Worm (Caenorhabditis elegans) whole organism, L2 larva: ENCODE data around the gene lgc-20.

ENCODE experiments used
- F13H6.1 ChIP-seq: sonication (generic microtip); optimal IDR thresholded peaks from 2 replicates; lab custom pipeline; 2016; ENCODE audit warnings: missing genetic modification characterization, missing compliant biosample characterization
- R02D3.7 ChIP-seq: fragments of 150-350 bp; optimal IDR thresholded peaks from 2 replicates; lab custom pipeline; 2014; ENCODE audit warnings: missing biosample characterization, missing genetic modification characterization
- Y55F3AM.14 ChIP-seq: fragments of 200-800 bp; sonication (Bioruptor generic); optimal IDR thresholded peaks from 2 replicates; lab custom pipeline; 2018; ENCODE audit warnings: mild to moderate bottlenecking, missing genetic modification characterization, missing compliant biosample characterization
- ZK546.5 ChIP-seq: sonication (generic microtip); optimal IDR thresholded peaks from 2 replicates; lab custom pipeline; 2017; ENCODE audit warnings: missing biosample characterization, missing genetic modification characterization
- ama-1 ChIP-seq: fragments of 150-350 bp; optimal IDR thresholded peaks from 2 replicates; lab custom pipeline; 2018; ENCODE audit warnings: inconsistent platforms
- blmp-1 ChIP-seq: sonication (generic microtip); optimal IDR thresholded peaks from 2 replicates; lab custom pipeline; 2017; ENCODE audit warnings: missing genetic modification characterization, mild to moderate bottlenecking, missing compliant biosample characterization, antibody characterized with exemption, moderate library complexity; ENCODE audit not compliant: insufficient read depth
- ceh-16 ChIP-seq: fragments of 150-350 bp; optimal IDR thresholded peaks from 2 replicates; lab custom pipeline; 2014; ENCODE audit warnings: missing biosample characterization, missing genetic modification characterization
- ceh-82 ChIP-seq: fragments of 150-350 bp; optimal IDR thresholded peaks from 2 replicates; lab custom pipeline; 2014; ENCODE audit warnings: missing biosample characterization, missing genetic modification characterization
- dmd-4 ChIP-seq: sonication (generic microtip); optimal IDR thresholded peaks from 2 replicates; lab custom pipeline; 2017; ENCODE audit warnings: missing biosample characterization, missing genetic modification characterization
- egl-27 ChIP-seq: sonication (generic microtip); optimal IDR thresholded peaks from 3 replicates; lab custom pipeline; 2017; ENCODE audit warnings: missing biosample characterization, missing genetic modification reagents, missing genetic modification characterization
- elt-3 ChIP-seq: sonication (generic microtip); optimal IDR thresholded peaks from 2 replicates; lab custom pipeline; 2017; ENCODE audit warnings: missing biosample characterization, missing genetic modification characterization
- fos-1 ChIP-seq: fragments of 150-350 bp; optimal IDR thresholded peaks from 2 replicates; lab custom pipeline; 2014; ENCODE audit warnings: missing biosample characterization, missing genetic modification characterization
- gmeb-1 ChIP-seq: fragments of 150-350 bp; optimal IDR thresholded peaks from 2 replicates; lab custom pipeline; 2014; ENCODE audit warnings: missing biosample characterization, missing genetic modification characterization
- lin-13 ChIP-seq: fragments of 150-350 bp; optimal IDR thresholded peaks from 2 replicates; lab custom pipeline; 2014; ENCODE audit warnings: missing biosample characterization, missing genetic modification reagents, missing genetic modification characterization
- lin-39 ChIP-seq: fragments of 150-350 bp; optimal IDR thresholded peaks from 2 replicates; lab custom pipeline; 2014; ENCODE audit warnings: missing biosample characterization, missing genetic modification reagents, missing genetic modification characterization
- lsy-2 ChIP-seq, 2 experiments: fragments of 150-350 bp in 1 of 2; sonication (generic microtip) in 1 of 2; optimal IDR thresholded peaks; 2 replicates each; lab custom pipeline; 2014 to 2017; ENCODE audit warnings: missing biosample characterization in 2 of 2, missing genetic modification characterization in 2 of 2
- mab-5 ChIP-seq: fragments of 150-350 bp; optimal IDR thresholded peaks from 2 replicates; lab custom pipeline; 2014; ENCODE audit warnings: missing biosample characterization, missing genetic modification characterization
- mbf-1 ChIP-seq: sonication (generic microtip); optimal IDR thresholded peaks from 2 replicates; lab custom pipeline; 2017; ENCODE audit warnings: missing biosample characterization, missing genetic modification characterization
- mdl-1 ChIP-seq, 2 experiments: fragments of 150-350 bp in 1 of 2; sonication (generic microtip) in 1 of 2; optimal IDR thresholded peaks; 2 replicates each; lab custom pipeline; 2017; ENCODE audit warnings: missing biosample characterization in 2 of 2, missing genetic modification characterization in 2 of 2
- nhr-10 ChIP-seq: sonication (generic microtip); optimal IDR thresholded peaks from 2 replicates; lab custom pipeline; 2017; ENCODE audit warnings: missing biosample characterization, missing genetic modification characterization
- nhr-12 ChIP-seq: fragments of 150-350 bp; optimal IDR thresholded peaks from 2 replicates; lab custom pipeline; 2014; ENCODE audit warnings: missing biosample characterization, missing genetic modification characterization
- nhr-129 ChIP-seq: fragments of 150-350 bp; optimal IDR thresholded peaks from 2 replicates; lab custom pipeline; 2014; ENCODE audit warnings: missing biosample characterization, missing genetic modification characterization
- nhr-21 ChIP-seq: fragments of 150-350 bp; optimal IDR thresholded peaks from 2 replicates; lab custom pipeline; 2014; ENCODE audit warnings: missing biosample characterization, missing genetic modification characterization
- nhr-23 ChIP-seq: fragments of 150-350 bp; optimal IDR thresholded peaks from 2 replicates; lab custom pipeline; 2014; ENCODE audit warnings: missing biosample characterization, missing genetic modification reagents, missing genetic modification characterization
- nhr-237 ChIP-seq: fragments of 150-350 bp; optimal IDR thresholded peaks from 2 replicates; lab custom pipeline; 2014; ENCODE audit warnings: missing biosample characterization, missing genetic modification characterization
- nhr-25 ChIP-seq: fragments of 150-350 bp; sonication (generic microtip); optimal IDR thresholded peaks from 3 replicates; lab custom pipeline; 2014; ENCODE audit warnings: missing biosample characterization, missing genetic modification characterization
- nhr-6 ChIP-seq: fragments of 150-350 bp; optimal IDR thresholded peaks from 2 replicates; lab custom pipeline; 2014; ENCODE audit warnings: missing biosample characterization, missing genetic modification characterization
- nhr-77 ChIP-seq: fragments of 150-350 bp; optimal IDR thresholded peaks from 2 replicates; lab custom pipeline; 2014; ENCODE audit warnings: missing biosample characterization, missing genetic modification characterization
- peb-1 ChIP-seq: fragments of 150-350 bp; optimal IDR thresholded peaks from 2 replicates; lab custom pipeline; 2014; ENCODE audit warnings: missing biosample characterization, missing genetic modification characterization
- sem-4 ChIP-seq: fragments of 150-350 bp; optimal IDR thresholded peaks from 2 replicates; lab custom pipeline; 2014; ENCODE audit warnings: missing biosample characterization, missing genetic modification reagents, missing genetic modification characterization
- skn-1 ChIP-seq: sonication (generic microtip); optimal IDR thresholded peaks from 2 replicates; lab custom pipeline; 2017; ENCODE audit warnings: missing biosample characterization, missing genetic modification characterization
- sma-3 ChIP-seq: sonication (generic microtip); optimal IDR thresholded peaks from 2 replicates; lab custom pipeline; 2016; ENCODE audit warnings: missing genetic modification reagents, missing genetic modification characterization, missing compliant biosample characterization
- sma-9 ChIP-seq, 2 experiments: fragments of 150-350 bp in 1 of 2; sonication (generic microtip) in 1 of 2; optimal IDR thresholded peaks; 2 replicates each; lab custom pipeline; 2014 to 2016; ENCODE audit warnings: missing genetic modification characterization in 2 of 2, mild to moderate bottlenecking in 1 of 2, missing biosample characterization in 1 of 2, missing compliant biosample characterization in 1 of 2, missing genetic modification reagents in 1 of 2, moderate library complexity in 1 of 2
- snpc-4 ChIP-seq: fragments of 150-350 bp; optimal IDR thresholded peaks from 2 replicates; lab custom pipeline; 2014; ENCODE audit warnings: missing biosample characterization, missing genetic modification characterization
- unc-55 ChIP-seq: fragments of 150-350 bp; sonication (generic microtip); optimal IDR thresholded peaks from 3 replicates; lab custom pipeline; 2014; ENCODE audit warnings: missing biosample characterization, missing genetic modification reagents, missing genetic modification characterization
- unc-62 ChIP-seq: fragments of 150-350 bp; optimal IDR thresholded peaks from 2 replicates; lab custom pipeline; 2014; ENCODE audit warnings: missing biosample characterization, missing genetic modification reagents, missing genetic modification characterization
- zag-1 ChIP-seq: fragments of 150-350 bp; optimal IDR thresholded peaks from 2 replicates; lab custom pipeline; 2014; ENCODE audit warnings: missing biosample characterization, missing genetic modification characterization
- ztf-4 ChIP-seq: fragments of 150-350 bp; optimal IDR thresholded peaks from 2 replicates; lab custom pipeline; 2014; ENCODE audit warnings: missing biosample characterization, missing genetic modification characterization

Gene lgc-20

ce11 chrII:11344554-11344953 lies 1.1 kb upstream of the lgc-20 start:
- no peak for TF ChIP-seq nhr-237
- no peak for TF ChIP-seq dmd-4
- no peak for TF ChIP-seq nhr-6
- no peak for TF ChIP-seq nhr-12
- TF ChIP-seq F13H6.1 (tag; lab: Kevin White, UChicago), result no peak
- TF ChIP-seq Y55F3AM.14 (GFP tag; lab: Kevin White, UChicago), result no peak
- no peak for TF ChIP-seq nhr-77
- no peak for TF ChIP-seq lsy-2 (tag; optimal IDR thresholded peaks at IDR 0.05; lab: Kevin White, UChicago)
- no peak for TF ChIP-seq nhr-129 (tag; lab: Kevin White, UChicago)
- no peak for TF ChIP-seq nhr-23
- no peak for TF ChIP-seq sma-9 (GFP tag; optimal IDR thresholded peaks at IDR 0.05; lab: Kevin White, UChicago)
- TF ChIP-seq sma-9 (tag; optimal IDR thresholded peaks at IDR 0.05; lab: Kevin White, UChicago), result no peak
- no peak for TF ChIP-seq nhr-25 (tag; lab: Kevin White, UChicago)
- TF ChIP-seq, all 48 proteins: peak for 0

ce11 chrII:11339507-11339906 lies 3.9 kb downstream of the lgc-20 start, which contains the start of gene rmd-3:
Gene rmd-3 (minus strand): TSS chrII:11339607.
- TF ChIP-seq sma-9 (GFP tag; optimal IDR thresholded peaks at IDR 0.05; lab: Kevin White, UChicago) (no peak), sma-9 (tag; optimal IDR thresholded peaks at IDR 0.05; lab: Kevin White, UChicago) (no peak), nhr-12 (no peak), nhr-77 (no peak), nhr-129 (tag; lab: Kevin White, UChicago) (no peak), unc-62 (no peak), ztf-4 (tag; lab: Kevin White, UChicago) (no peak), skn-1 (no peak), sma-3 (no peak), mab-5 (tag; lab: Kevin White, UChicago) (no peak), ceh-82 (tag; lab: Kevin White, UChicago) (no peak), lin-13 (GFP tag; lab: Kevin White, UChicago) (no peak), nhr-237 (no peak), fos-1 (no peak), dmd-4 (no peak), ceh-16 (no peak), sem-4 (tag; lab: Kevin White, UChicago) (no peak), ZK546.5 (no peak), zag-1 (tag; lab: Kevin White, UChicago) (no peak), R02D3.7 (tag; lab: Kevin White, UChicago) (no peak)

ce11 chrII:11337497-11338040 lies 5.8 kb downstream of the lgc-20 start, which contains the start of gene sqt-1:
Gene sqt-1 (minus strand): TSS chrII:11337837.
- TF ChIP-seq nhr-237 (no peak), peb-1 (tag; lab: Kevin White, UChicago) (no peak), gmeb-1 (tag; lab: Kevin White, UChicago) (no peak), nhr-129 (tag; lab: Kevin White, UChicago) (no peak), sem-4 (tag; lab: Kevin White, UChicago) (peak; percentile 37), nhr-77 (no peak), nhr-12 (no peak), skn-1 (no peak), egl-27 (tag; lab: Kevin White, UChicago) (no peak), snpc-4 (tag; lab: Kevin White, UChicago) (no peak), ztf-4 (tag; lab: Kevin White, UChicago) (no peak), nhr-23 (no peak), lsy-2 (tag; optimal IDR thresholded peaks at IDR 0.05; lab: Kevin White, UChicago) (no peak), lin-13 (GFP tag; lab: Kevin White, UChicago) (no peak), mdl-1 (tag; optimal IDR thresholded peaks at IDR 0.05; lab: Kevin White, UChicago) (no peak), F13H6.1 (tag; lab: Kevin White, UChicago) (no peak), nhr-10 (tag; lab: Kevin White, UChicago) (no peak), sma-9 (GFP tag; optimal IDR thresholded peaks at IDR 0.05; lab: Kevin White, UChicago) (no peak), sma-9 (tag; optimal IDR thresholded peaks at IDR 0.05; lab: Kevin White, UChicago) (no peak), R02D3.7 (tag; lab: Kevin White, UChicago) (no peak), unc-55 (GFP tag; lab: Kevin White, UChicago) (peak; percentile 64), nhr-6 (no peak), mab-5 (tag; lab: Kevin White, UChicago) (no peak), nhr-25 (tag; lab: Kevin White, UChicago) (no peak), ama-1 (peak; percentile 69), mbf-1 (no peak), lin-39 (no peak), nhr-21 (tag; lab: Kevin White, UChicago) (peak; percentile 36), elt-3 (no peak), blmp-1 (tag; lab: Kevin White, UChicago) (no peak)
